Worm (Caenorhabditis elegans) whole organism, L3 larva: ENCODE data around the gene mltn-11.

Experiments used
- R02D3.7 ChIP-seq: fragments of 150-350 bp; optimal IDR thresholded peaks from 2 replicates; lab custom pipeline; 2014; ENCODE audit warnings: missing biosample characterization, missing genetic modification characterization
- ama-1 ChIP-seq: fragments of 150-350 bp; optimal IDR thresholded peaks from 2 replicates; lab custom pipeline; 2018
- fkh-10 ChIP-seq: sonication (generic microtip); optimal IDR thresholded peaks from 2 replicates; lab custom pipeline; 2017; ENCODE audit warnings: missing biosample characterization, missing genetic modification reagents, missing genetic modification characterization
- lsy-12 ChIP-seq: sonication (generic microtip); optimal IDR thresholded peaks from 2 replicates; lab custom pipeline; 2016; ENCODE audit warnings: mild to moderate bottlenecking, missing genetic modification characterization, missing compliant biosample characterization
- mdl-1 ChIP-seq: fragments of 150-350 bp; optimal IDR thresholded peaks from 2 replicates; lab custom pipeline; 2014; ENCODE audit warnings: missing biosample characterization, missing genetic modification characterization
- nhr-23 ChIP-seq: fragments of 150-350 bp; optimal IDR thresholded peaks from 2 replicates; lab custom pipeline; 2014; ENCODE audit warnings: missing biosample characterization, missing genetic modification reagents, missing genetic modification characterization
- nhr-28 ChIP-seq: fragments of 150-350 bp; optimal IDR thresholded peaks from 2 replicates; lab custom pipeline; 2014; ENCODE audit warnings: missing biosample characterization, missing genetic modification characterization
- nhr-76 ChIP-seq: fragments of 150-350 bp; sonication (generic microtip); optimal IDR thresholded peaks from 5 replicates; lab custom pipeline; 2014; ENCODE audit warnings: missing biosample characterization, missing genetic modification characterization

DNA sequence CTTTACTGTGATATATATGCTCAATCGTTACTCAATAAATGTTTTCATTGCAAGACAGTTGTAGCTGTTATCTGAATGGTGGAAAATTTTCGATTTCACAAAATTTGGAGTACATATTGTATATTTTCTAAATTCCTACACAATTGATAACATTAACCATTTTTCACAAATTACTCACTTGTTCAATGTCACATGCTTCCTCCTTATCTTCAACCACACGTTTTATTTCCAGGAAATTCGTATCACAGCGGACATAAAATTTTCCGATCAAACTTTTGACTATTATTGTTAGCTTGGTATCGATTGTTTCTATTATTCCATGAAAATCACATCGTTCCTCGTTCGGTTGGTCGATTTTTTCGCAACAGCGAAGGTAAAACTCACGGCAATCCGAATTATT lies 27.5 kb upstream of the mltn-11 start:
- TF ChIP-seq nhr-23 (tag; lab: Kevin White, UChicago): no peak
- no peak for TF ChIP-seq lsy-12
- no peak for TF ChIP-seq fkh-10 (GFP tag; lab: Kevin White, UChicago)
- TF ChIP-seq mdl-1 (tag; lab: Kevin White, UChicago): no peak
- no peak for TF ChIP-seq nhr-28 (tag; lab: Kevin White, UChicago)
- TF ChIP-seq ama-1 (lab: Kevin White, UChicago): no peak
- no peak for TF ChIP-seq nhr-76 (tag; lab: Kevin White, UChicago)
- no peak for TF ChIP-seq R02D3.7 (tag; lab: Kevin White, UChicago)
